Worm (Caenorhabditis elegans): ENCODE data around the gene K10H10.13.

ce11 chrII:14540551-14540950 lies 29.5 kb upstream of the K10H10.13 start:
- TF ChIP-seq zag-1 (tag; optimal IDR thresholded peaks at IDR 0.05) (no peak), elt-1 (tag; optimal IDR thresholded peaks at IDR 0.05) (no peak), ztf-4 (tag; optimal IDR thresholded peaks at IDR 0.05) (no peak), lin-13 (GFP tag; optimal IDR thresholded peaks at IDR 0.05) (no peak), Y55F3AM.14 (GFP tag; optimal IDR thresholded peaks at IDR 0.05) (no peak), lin-39 (tag; optimal IDR thresholded peaks at IDR 0.05) (no peak), unc-62 (GFP tag; optimal IDR thresholded peaks at IDR 0.05) (no peak), snpc-4 (tag; optimal IDR thresholded peaks at IDR 0.05) (no peak), skn-1 (tag; optimal IDR thresholded peaks at IDR 0.05) (no peak), lsy-2 (tag; optimal IDR thresholded peaks at IDR 0.05) (no peak), nhr-25 (tag; optimal IDR thresholded peaks at IDR 0.05) (no peak)

Measured in whole organism, L2 larva.